Worm (Caenorhabditis elegans) whole organism, L4/young adult: ENCODE results near the gene F45D3.2.

Experiments used
- W03F9.2 ChIP-seq: fragments of 150-350 bp; optimal IDR thresholded peaks from 2 replicates; lab custom pipeline; 2014; ENCODE audit warnings: missing biosample characterization, missing genetic modification characterization
- dao-5 ChIP-seq: sonication (generic microtip); optimal IDR thresholded peaks from 2 replicates; lab custom pipeline; 2016; ENCODE audit warnings: missing genotype, missing genetic modification characterization, moderate library complexity, missing compliant biosample characterization
- him-1 ChIP-seq: sonication (generic microtip); optimal IDR thresholded peaks from 2 replicates; lab custom pipeline; 2016; ENCODE audit warnings: missing genotype, missing genetic modification reagents, missing genetic modification characterization, missing compliant biosample characterization

The F45D3.2 gene

ce11 chrV:12540739-12541138, at the start of gene F45D3.2:
F45D3.2 (plus strand) TSS chrV:12541039.
- no peak for TF ChIP-seq him-1
- no peak for TF ChIP-seq W03F9.2 (tag; lab: Kevin White, UChicago)
- no peak for TF ChIP-seq dao-5 (tag; lab: Kevin White, UChicago)

ce11 chrV:12491070-12491643, 49.7 kb upstream of the F45D3.2 start:
- peak; percentile 63 for TF ChIP-seq W03F9.2 (tag; lab: Kevin White, UChicago)
- TF ChIP-seq dao-5 (tag; lab: Kevin White, UChicago) = no peak
- TF ChIP-seq him-1 = no peak

- no peak for TF ChIP-seq W03F9.2 (tag; lab: Kevin White, UChicago)
- TF ChIP-seq dao-5 (tag; lab: Kevin White, UChicago) = no peak
- no peak for TF ChIP-seq him-1
Observed at ce11 chrV:12494522-12494921, 46.3 kb upstream of the F45D3.2 start, which contains the start of gene mrps-11. mrps-11 (minus strand) TSS chrV:12494622.

- TF ChIP-seq him-1 = no peak
- peak; percentile 80 for TF ChIP-seq W03F9.2 (tag; lab: Kevin White, UChicago)
- no peak for TF ChIP-seq dao-5 (tag; lab: Kevin White, UChicago)
Observed at ce11 chrV:12497725-12498263, 43.0 kb upstream of the F45D3.2 start, which contains the start of the genes W04D2.4 and rbm-25. W04D2.4 (minus strand) TSS chrV:12497755. rbm-25 (plus strand) TSS chrV:12498213.

- no peak for TF ChIP-seq W03F9.2 (tag; lab: Kevin White, UChicago)
- no peak for TF ChIP-seq dao-5 (tag; lab: Kevin White, UChicago)
- TF ChIP-seq him-1 = no peak
Observed at ce11 chrV:12503494-12503893, 37.3 kb upstream of the F45D3.2 start, which contains the start of gene T28H10.1. T28H10.1 (plus strand) TSS chrV:12503794.

- no peak for TF ChIP-seq him-1
- TF ChIP-seq W03F9.2 (tag; lab: Kevin White, UChicago) = no peak
- no peak for TF ChIP-seq dao-5 (tag; lab: Kevin White, UChicago)
Observed at ce11 chrV:12505730-12506129, 35.1 kb upstream of the F45D3.2 start.

ce11 chrV:12506185-12506584, 34.7 kb upstream of the F45D3.2 start, which contains the start of gene nlp-46:
nlp-46 (minus strand) TSS chrV:12506285.
- no peak for TF ChIP-seq him-1
- no peak for TF ChIP-seq dao-5 (tag; lab: Kevin White, UChicago)
- no peak for TF ChIP-seq W03F9.2 (tag; lab: Kevin White, UChicago)

- TF ChIP-seq him-1 = no peak
- TF ChIP-seq W03F9.2 (tag; lab: Kevin White, UChicago) = no peak
- no peak for TF ChIP-seq dao-5 (tag; lab: Kevin White, UChicago)
Observed at ce11 chrV:12511946-12512345, 28.9 kb upstream of the F45D3.2 start.

- TF ChIP-seq W03F9.2 (tag; lab: Kevin White, UChicago) (no peak), him-1 (no peak), dao-5 (tag; lab: Kevin White, UChicago) (no peak)
Observed at ce11 chrV:12512773-12513172, 28.1 kb upstream of the F45D3.2 start, which contains the start of the genes T28H10.2 and lgmn-1. T28H10.2 (minus strand) TSS chrV:12512949. lgmn-1 (plus strand) TSS chrV:12513056.

ce11 chrV:12513900-12514299, 26.9 kb upstream of the F45D3.2 start:
- TF ChIP-seq dao-5 (tag; lab: Kevin White, UChicago) = no peak
- no peak for TF ChIP-seq W03F9.2 (tag; lab: Kevin White, UChicago)
- TF ChIP-seq him-1 = no peak

ce11 chrV:12517148-12517547, 23.7 kb upstream of the F45D3.2 start, which contains the start of gene cal-1:
cal-1 (minus strand) TSS chrV:12517248.
- TF ChIP-seq dao-5 (tag; lab: Kevin White, UChicago) = no peak
- TF ChIP-seq him-1 = no peak
- no peak for TF ChIP-seq W03F9.2 (tag; lab: Kevin White, UChicago)

- TF ChIP-seq him-1 (no peak), W03F9.2 (tag; lab: Kevin White, UChicago) (no peak)
Observed at ce11 chrV:12517757-12518156, 23.1 kb upstream of the F45D3.2 start.

ce11 chrV:12518770-12519169, 22.1 kb upstream of the F45D3.2 start:
- no peak for TF ChIP-seq him-1
- TF ChIP-seq dao-5 (tag; lab: Kevin White, UChicago) = no peak
- no peak for TF ChIP-seq W03F9.2 (tag; lab: Kevin White, UChicago)

- TF ChIP-seq him-1 (no peak), W03F9.2 (tag; lab: Kevin White, UChicago) (no peak), dao-5 (tag; lab: Kevin White, UChicago) (no peak)
Observed at ce11 chrV:12523356-12523755, 17.5 kb upstream of the F45D3.2 start.
